Worm (Caenorhabditis elegans) whole organism, midembryonic: Measurements from ENCODE around the gene lsm-8.
"Not testable (repeated sequence)": the region's sequence is repeated elsewhere in the genome, so short reads cannot be mapped to it uniquely, and the experiment has no call there.

ENCODE experiments used
- T22C8.4 ChIP-seq: fragments of 200-800 bp; sonication (Bioruptor generic); IDR thresholded peaks from 2 replicates; pipeline ENCODE4 v1.3.6; 2022; ENCODE audit warnings: missing genetic modification characterization, missing compliant biosample characterization
- flt-1 ChIP-seq: fragments of 200-800 bp; sonication (Bioruptor generic); IDR thresholded peaks from 2 replicates; pipeline ENCODE4 v1.3.6; 2022; ENCODE audit warnings: missing genetic modification characterization, missing compliant biosample characterization
- med-1 ChIP-seq: sonication (generic microtip); optimal IDR thresholded peaks from 2 replicates; lab custom pipeline; 2017; ENCODE audit warnings: missing genetic modification characterization, mild to moderate bottlenecking, missing compliant biosample characterization, antibody characterized with exemption, missing genetic modification reagents; ENCODE audit not compliant: insufficient read depth
- ztf-29 ChIP-seq: fragments of 200-800 bp; sonication (Bioruptor generic); IDR thresholded peaks from 2 replicates; pipeline ENCODE4 v1.3.6; 2022; ENCODE audit warnings: missing genetic modification reagents, missing genetic modification characterization, missing compliant biosample characterization

DNA sequence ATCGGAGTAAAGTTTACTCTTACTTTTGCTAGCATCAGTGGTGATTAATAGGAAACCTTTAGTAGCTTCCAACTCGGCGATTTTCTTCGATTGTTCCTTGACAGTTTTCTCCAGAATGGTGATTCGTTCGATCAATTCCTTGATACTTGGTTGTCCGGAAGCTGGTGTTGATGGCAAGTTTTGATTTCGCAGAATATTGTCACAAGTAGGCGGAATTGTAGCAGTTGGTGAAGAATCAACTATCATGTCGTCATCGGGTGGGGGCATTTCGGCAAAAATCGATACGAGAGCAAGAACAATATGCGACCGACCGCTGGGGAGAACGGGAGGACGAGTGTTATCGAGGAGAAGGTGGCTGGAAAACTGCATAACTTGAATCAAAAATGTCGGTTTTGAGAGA, 20.9 kb downstream of the lsm-8 start, which contains the start of gene Y73B6BL.289:
- TF ChIP-seq T22C8.4 (GFP tag; lab: Robert Waterston, UW); flt-1 (GFP tag; lab: Robert Waterston, UW); ztf-29 (GFP tag; lab: Robert Waterston, UW); med-1: not testable (repeated sequence)
